Worm (Caenorhabditis elegans) whole organism, young adult: ENCODE data around the gene dot-1.4.

Experiments used
- B0035.1 ChIP-seq: sonication (generic microtip); optimal IDR thresholded peaks from 2 replicates; lab custom pipeline; 2016; ENCODE audit warnings: missing genetic modification characterization, mild to moderate bottlenecking, missing compliant biosample characterization, missing genotype, missing genetic modification reagents
- B0336.3 ChIP-seq: fragments of 200-800 bp; sonication (Bioruptor generic); IDR thresholded peaks from 2 replicates; pipeline ENCODE4 v1.3.6; 2022; ENCODE audit warnings: missing genetic modification characterization, missing compliant biosample characterization
- C06A6.2 ChIP-seq: fragments of 200-800 bp; sonication (Bioruptor generic); conservative IDR thresholded peaks from 2 replicates; pipeline ENCODE4 v1.3.6; 2022; ENCODE audit warnings: missing genetic modification characterization, missing compliant biosample characterization
- F33H1.4 ChIP-seq: fragments of 200-800 bp; sonication (Bioruptor generic); IDR thresholded peaks from 2 replicates; pipeline ENCODE4 v1.3.6; 2022; ENCODE audit warnings: missing genetic modification reagents, missing genetic modification characterization, missing compliant biosample characterization
- F55B11.4 ChIP-seq: sonication (generic microtip); optimal IDR thresholded peaks from 2 replicates; lab custom pipeline; 2016; ENCODE audit warnings: missing compliant biosample characterization, missing genetic modification characterization, borderline replicate concordance; ENCODE audit not compliant: insufficient read depth
- T07F8.4 ChIP-seq: sonication (generic microtip); optimal IDR thresholded peaks from 2 replicates; lab custom pipeline; 2016; ENCODE audit warnings: mild to moderate bottlenecking, missing genetic modification characterization, moderate library complexity, missing compliant biosample characterization
- Y53G8AR.9 ChIP-seq: fragments of 200-800 bp; sonication (Bioruptor generic); conservative IDR thresholded peaks from 2 replicates; pipeline ENCODE4 v1.3.6; 2022; ENCODE audit warnings: missing genetic modification reagents, missing genetic modification characterization, missing compliant biosample characterization
- aptf-3 ChIP-seq: fragments of 200-800 bp; sonication (Bioruptor generic); IDR thresholded peaks from 2 replicates; pipeline ENCODE4 v1.3.6; 2022; ENCODE audit warnings: missing genetic modification characterization, missing compliant biosample characterization
- atf-7 ChIP-seq: sonication (generic microtip); optimal IDR thresholded peaks from 2 replicates; lab custom pipeline; 2017; ENCODE audit warnings: mild to moderate bottlenecking, missing genetic modification characterization, missing compliant biosample characterization
- athp-1 ChIP-seq: sonication (generic microtip); optimal IDR thresholded peaks from 2 replicates; lab custom pipeline; 2017; ENCODE audit warnings: mild to moderate bottlenecking, missing genetic modification characterization, missing compliant biosample characterization
- attf-5 ChIP-seq: fragments of 200-800 bp; sonication (Bioruptor generic); optimal IDR thresholded peaks from 2 replicates; lab custom pipeline; 2018; ENCODE audit warnings: mild to moderate bottlenecking, missing genetic modification characterization, missing compliant biosample characterization
- ccch-3 ChIP-seq: fragments of 200-800 bp; sonication (Bioruptor generic); optimal IDR thresholded peaks from 2 replicates; lab custom pipeline; 2018; ENCODE audit warnings: mild to moderate bottlenecking, missing genetic modification characterization, missing compliant biosample characterization
- ceh-40 ChIP-seq: fragments of 200-800 bp; sonication (Bioruptor generic); IDR thresholded peaks from 2 replicates; pipeline ENCODE4 v1.3.6; 2022; ENCODE audit warnings: missing genetic modification characterization, missing compliant biosample characterization
- ceh-79 ChIP-seq: sonication (generic microtip); optimal IDR thresholded peaks from 2 replicates; lab custom pipeline; 2017; ENCODE audit warnings: mild to moderate bottlenecking, missing genetic modification characterization, missing compliant biosample characterization
- ceh-91 ChIP-seq: fragments of 200-800 bp; sonication (Bioruptor generic); IDR thresholded peaks from 2 replicates; pipeline ENCODE4 v1.3.6; 2022; ENCODE audit warnings: missing genetic modification reagents, missing genetic modification characterization, missing compliant biosample characterization
- chd-7 ChIP-seq: sonication (generic microtip); optimal IDR thresholded peaks from 2 replicates; lab custom pipeline; 2016; ENCODE audit warnings: mild to moderate bottlenecking, missing genetic modification characterization, moderate library complexity, missing compliant biosample characterization
- die-1 ChIP-seq: sonication (generic microtip); optimal IDR thresholded peaks from 2 replicates; lab custom pipeline; 2016; ENCODE audit warnings: missing genotype, mild to moderate bottlenecking, missing genetic modification characterization, missing compliant biosample characterization
- egrh-3 ChIP-seq: fragments of 200-800 bp; sonication (Bioruptor generic); IDR thresholded peaks from 2 replicates; pipeline ENCODE4 v1.3.6; 2022; ENCODE audit warnings: missing genetic modification reagents, missing genetic modification characterization, missing compliant biosample characterization
- hrde-1 ChIP-seq: sonication (generic microtip); optimal IDR thresholded peaks from 2 replicates; lab custom pipeline; 2016; ENCODE audit warnings: missing genetic modification characterization, mild to moderate bottlenecking, missing compliant biosample characterization, moderate library complexity, missing genotype, missing genetic modification reagents, borderline replicate concordance
- hsf-1 ChIP-seq: fragments of 200-800 bp; sonication (Bioruptor generic); IDR thresholded peaks from 2 replicates; pipeline ENCODE4 v1.3.6; 2022; ENCODE audit warnings: missing genetic modification reagents, missing genetic modification characterization, missing compliant biosample characterization
- let-607 ChIP-seq, 2 experiments: fragments of 200-800 bp in 1 of 2; sonication (Bioruptor generic) in 1 of 2; sonication (generic microtip) in 1 of 2; optimal IDR thresholded peaks; 2 replicates each; lab custom pipeline; 2016 to 2018; ENCODE audit warnings: mild to moderate bottlenecking in 2 of 2, missing compliant biosample characterization in 2 of 2, missing genetic modification characterization in 2 of 2, moderate library complexity in 2 of 2, missing genotype in 1 of 2
- lin-35 ChIP-seq, 3 experiments: fragments of 150-350 bp in 2 of 3; sonication (generic microtip) in 1 of 3; optimal IDR thresholded peaks; 2 replicates each; lab custom pipeline; 2014 to 2018; ENCODE audit warnings: missing biosample characterization in 3 of 3, missing genetic modification characterization in 3 of 3, missing genetic modification reagents in 3 of 3
- lin-40 ChIP-seq: sonication (generic microtip); optimal IDR thresholded peaks from 2 replicates; lab custom pipeline; 2016; ENCODE audit warnings: missing genetic modification characterization, mild to moderate bottlenecking, missing compliant biosample characterization, missing genotype, missing genetic modification reagents
- lin-54 ChIP-seq: fragments of 200-800 bp; sonication (Bioruptor generic); optimal IDR thresholded peaks from 2 replicates; lab custom pipeline; 2018; ENCODE audit warnings: mild to moderate bottlenecking, missing genetic modification characterization, missing compliant biosample characterization
- madf-10 ChIP-seq: sonication (generic microtip); optimal IDR thresholded peaks from 2 replicates; lab custom pipeline; 2016; ENCODE audit warnings: mild to moderate bottlenecking, missing genetic modification characterization, missing compliant biosample characterization
- mes-4 ChIP-seq: sonication (generic microtip); optimal IDR thresholded peaks from 2 replicates; lab custom pipeline; 2016; ENCODE audit warnings: missing genotype, missing genetic modification characterization, missing compliant biosample characterization
- mxl-1 ChIP-seq: sonication (generic microtip); optimal IDR thresholded peaks from 2 replicates; lab custom pipeline; 2016; ENCODE audit warnings: missing genetic modification characterization, missing compliant biosample characterization
- nhr-80 ChIP-seq: sonication (generic microtip); optimal IDR thresholded peaks from 2 replicates; lab custom pipeline; 2016; ENCODE audit warnings: missing genetic modification characterization, missing compliant biosample characterization
- rpc-1 ChIP-seq, 2 experiments: fragments of 150-350 bp in 1 of 2; sonication (generic microtip) in 1 of 2; optimal IDR thresholded peaks; 2 replicates each; lab custom pipeline; 2014 to 2018; ENCODE audit warnings: missing biosample characterization in 1 of 2, missing genetic modification characterization in 1 of 2, missing genetic modification reagents in 1 of 2, missing genotype in 1 of 2
- snpc-1.1 ChIP-seq: sonication (generic microtip); optimal IDR thresholded peaks from 2 replicates; lab custom pipeline; 2017; ENCODE audit warnings: missing genetic modification characterization, mild to moderate bottlenecking, missing compliant biosample characterization, antibody characterized with exemption, moderate library complexity, missing genotype, missing genetic modification reagents; ENCODE audit not compliant: insufficient read depth
- snpc-1.3 ChIP-seq: sonication (generic microtip); optimal IDR thresholded peaks from 2 replicates; lab custom pipeline; 2017; ENCODE audit warnings: missing genetic modification characterization, mild to moderate bottlenecking, missing compliant biosample characterization, antibody characterized with exemption, moderate library complexity, missing genotype, missing genetic modification reagents; ENCODE audit not compliant: insufficient read depth
- tlf-1 ChIP-seq: fragments of 200-800 bp; sonication (Bioruptor generic); optimal IDR thresholded peaks from 2 replicates; lab custom pipeline; 2018; ENCODE audit warnings: mild to moderate bottlenecking, missing genetic modification characterization, missing compliant biosample characterization
- ztf-22 ChIP-seq: fragments of 200-800 bp; sonication (Bioruptor generic); optimal IDR thresholded peaks from 2 replicates; lab custom pipeline; 2018; ENCODE audit warnings: mild to moderate bottlenecking, missing genetic modification characterization, moderate library complexity, missing compliant biosample characterization
- ztf-26 ChIP-seq: sonication (generic microtip); optimal IDR thresholded peaks from 2 replicates; lab custom pipeline; 2017; ENCODE audit warnings: missing genetic modification characterization, missing compliant biosample characterization
- ztf-3 ChIP-seq: fragments of 200-800 bp; sonication (Bioruptor generic); optimal IDR thresholded peaks from 2 replicates; lab custom pipeline; 2018; ENCODE audit warnings: mild to moderate bottlenecking, missing genetic modification characterization, missing compliant biosample characterization

dot-1.4 gene

ce11 chrX:11965163-11965562 lies 33.7 kb upstream of the dot-1.4 start:
- no peak for TF ChIP-seq lin-54 (GFP tag; lab: Kevin White, UChicago)
- no peak for TF ChIP-seq C06A6.2 (GFP tag; lab: Robert Waterston, UW)
- no peak for TF ChIP-seq B0336.3 (GFP tag; lab: Robert Waterston, UW)
- TF ChIP-seq F33H1.4 (GFP tag; lab: Robert Waterston, UW): no peak
- TF ChIP-seq tlf-1 (GFP tag; lab: Kevin White, UChicago): no peak
- TF ChIP-seq egrh-3 (GFP tag; lab: Robert Waterston, UW): no peak
- no peak for TF ChIP-seq B0035.1 (tag; lab: Kevin White, UChicago)
- no peak for TF ChIP-seq mxl-1 (tag; lab: Kevin White, UChicago)
- no peak for TF ChIP-seq ztf-3 (GFP tag; lab: Kevin White, UChicago)
- TF ChIP-seq ccch-3 (GFP tag; lab: Kevin White, UChicago): no peak

ce11 chrX:11964555-11964954 lies 33.1 kb upstream of the dot-1.4 start:
- TF ChIP-seq lin-40: peak; percentile 7
- peak; percentile 81 for TF ChIP-seq nhr-80
- peak; percentile 4 for TF ChIP-seq ztf-26 (tag; lab: Kevin White, UChicago)
- no peak for TF ChIP-seq hrde-1 (tag; lab: Kevin White, UChicago)

- TF ChIP-seq ceh-91: no peak
- no peak for TF ChIP-seq aptf-3 (GFP tag; lab: Robert Waterston, UW)
- TF ChIP-seq mes-4 (tag; lab: Kevin White, UChicago): no peak
- no peak for TF ChIP-seq die-1 (tag; lab: Kevin White, UChicago)
- TF ChIP-seq ceh-40 (GFP tag; lab: Robert Waterston, UW): no peak
- no peak for TF ChIP-seq ztf-3 (GFP tag; lab: Kevin White, UChicago)
- no peak for TF ChIP-seq attf-5 (GFP tag; lab: Kevin White, UChicago)
- no peak for TF ChIP-seq hsf-1 (GFP tag; lab: Robert Waterston, UW)
Observed at ce11 chrX:11963659-11964058, 32.2 kb upstream of the dot-1.4 start.

ce11 chrX:11962050-11962788 lies 30.8 kb upstream of the dot-1.4 start:
- TF ChIP-seq ceh-79 (tag; lab: Kevin White, UChicago) (no peak), madf-10 (tag; lab: Kevin White, UChicago) (peak; percentile 9), ztf-22 (peak; percentile 68), athp-1 (tag; lab: Kevin White, UChicago) (no peak), chd-7 (tag; lab: Kevin White, UChicago) (peak; percentile 22), ztf-3 (GFP tag; lab: Kevin White, UChicago) (no peak), lin-40 (peak; percentile 8), F55B11.4 (tag; lab: Kevin White, UChicago) (no peak), nhr-80 (peak; percentile 94), Y53G8AR.9 (GFP tag; lab: Robert Waterston, UW) (peak; percentile 57; the same call in 1 of the 2 replicates), mes-4 (tag; lab: Kevin White, UChicago) (no peak), snpc-1.1 (no peak), T07F8.4 (tag; lab: Kevin White, UChicago) (no peak), rpc-1 (optimal IDR thresholded peaks at IDR 0.05; lab: Kevin White, UChicago) (no peak), rpc-1 (tag; optimal IDR thresholded peaks at IDR 0.05; lab: Kevin White, UChicago) (no peak), let-607 (tag; optimal IDR thresholded peaks at IDR 0.05; lab: Kevin White, UChicago) (peak in 1 of 2 experiments; percentile 1), lin-35 (GFP tag; optimal IDR thresholded peaks at IDR 0.05; lab: Kevin White, UChicago) (no peak), atf-7 (peak; percentile 40), snpc-1.3 (tag; lab: Kevin White, UChicago) (no peak)
- TF ChIP-seq, all 124 proteins: peak for 8
